Fruit fly (Drosophila melanogaster): ENCODE measurements around the gene CG34263.

CG34263 gene

dm6 chr3L:274855-275254 is 9.1 kb upstream of the CG34263 start, which contains the start of gene ttm2:
TSS of gene ttm2 (plus strand) at chr3L:275155.
- TF ChIP-seq CG18599 (GFP tag; optimal IDR thresholded peaks at IDR 0.05) (no peak), grn (GFP tag; optimal IDR thresholded peaks at IDR 0.05) (no peak), CG12236 (GFP tag; optimal IDR thresholded peaks at IDR 0.05) (no peak)

dm6 chr3L:273291-273690 is 7.6 kb upstream of the CG34263 start, which contains the start of gene CG32845:
TSS of gene CG32845 (minus strand) at chr3L:273391.
- TF ChIP-seq Med (GFP tag): peak; percentile 0
- no peak for TF ChIP-seq caup (GFP tag; optimal IDR thresholded peaks at IDR 0.05; ENCODE audit: severe bottlenecking)

dm6 chr3L:271501-272249 is 6.0 kb upstream of the CG34263 start:
- TF ChIP-seq CG33213 (GFP tag; optimal IDR thresholded peaks at IDR 0.05): no peak
- no peak for TF ChIP-seq ATbp (GFP tag; optimal IDR thresholded peaks at IDR 0.05)
- no peak for TF ChIP-seq Six4 (GFP tag; optimal IDR thresholded peaks at IDR 0.05)
- no peak for TF ChIP-seq CG2712 (tag; optimal IDR thresholded peaks at IDR 0.05)
- TF ChIP-seq E2f1 (GFP tag; IDR thresholded peaks at IDR 0.05): no peak
- TF ChIP-seq CG10431 (GFP tag; optimal IDR thresholded peaks at IDR 0.05): no peak
- TF ChIP-seq CG4360 (GFP tag; IDR thresholded peaks at IDR 0.05): no peak
- TF ChIP-seq HLH4C (GFP tag; IDR thresholded peaks at IDR 0.05; ENCODE audit: partially characterized antibody): peak; percentile 39; the same call in 1 of the 3 replicates
- TF ChIP-seq CG11504 (tag; optimal IDR thresholded peaks at IDR 0.05): peak; percentile 3
- no peak for TF ChIP-seq yki (optimal IDR thresholded peaks at IDR 0.05)
- TF ChIP-seq CG11695 (GFP tag; IDR thresholded peaks at IDR 0.05): no peak
- no peak for TF ChIP-seq pita (GFP tag; optimal IDR thresholded peaks at IDR 0.05)
- TF ChIP-seq HmgZ (tag; optimal IDR thresholded peaks at IDR 0.05): no peak
- peak; percentile 29; the same call in 1 of the 2 replicates for TF ChIP-seq nerfin-2 (GFP tag; IDR thresholded peaks at IDR 0.05; ENCODE audit: partially characterized antibody)
- TF ChIP-seq danr (GFP tag; IDR thresholded peaks at IDR 0.05): no peak
- no peak for TF ChIP-seq CG17328 (GFP tag; IDR thresholded peaks at IDR 0.05)
- TF ChIP-seq hb (GFP tag; IDR thresholded peaks at IDR 0.05; ENCODE audit: partially characterized antibody): no peak
- TF ChIP-seq CG34376 (GFP tag; optimal IDR thresholded peaks at IDR 0.05): no peak
- peak; percentile 99 for TF ChIP-seq pros (GFP tag; optimal IDR thresholded peaks at IDR 0.05)
- TF ChIP-seq Aef1 (GFP tag; IDR thresholded peaks at IDR 0.05): no peak
- TF ChIP-seq CG4854 (GFP tag; optimal IDR thresholded peaks at IDR 0.05): no peak
- TF ChIP-seq CG10959 (GFP tag; IDR thresholded peaks at IDR 0.05): no peak
- no peak for TF ChIP-seq psq (GFP tag; optimal IDR thresholded peaks at IDR 0.05)
- no peak for TF ChIP-seq Dfd (GFP tag; optimal IDR thresholded peaks at IDR 0.05)
- TF ChIP-seq Dip3 (GFP tag; optimal IDR thresholded peaks at IDR 0.05): no peak
- TF ChIP-seq bab2 (GFP tag; optimal IDR thresholded peaks at IDR 0.05): no peak
- TF ChIP-seq CG7839 (tag; optimal IDR thresholded peaks at IDR 0.05): no peak
- no peak for TF ChIP-seq CG4404 (GFP tag; IDR thresholded peaks at IDR 0.05)
- TF ChIP-seq Xbp1 (GFP tag; optimal IDR thresholded peaks at IDR 0.05): no peak
- TF ChIP-seq CG1792 (GFP tag; optimal IDR thresholded peaks at IDR 0.05): no peak
- TF ChIP-seq pho (GFP tag; optimal IDR thresholded peaks at IDR 0.05): no peak
- peak; percentile 3 for TF ChIP-seq CG7556 (GFP tag; optimal IDR thresholded peaks at IDR 0.05)
- TF ChIP-seq eve (GFP tag; optimal IDR thresholded peaks at IDR 0.05): no peak
- no peak for TF ChIP-seq Bdp1 (GFP tag; optimal IDR thresholded peaks at IDR 0.05)
- no peak for TF ChIP-seq HmgD (GFP tag; optimal IDR thresholded peaks at IDR 0.05)
- no peak for TF ChIP-seq Dp (GFP tag; optimal IDR thresholded peaks at IDR 0.05)
- no peak for TF ChIP-seq pum (GFP tag; optimal IDR thresholded peaks at IDR 0.05)
- TF ChIP-seq CG17612 (GFP tag; IDR thresholded peaks at IDR 0.05): no peak
- no peak for TF ChIP-seq nmo (GFP tag; optimal IDR thresholded peaks at IDR 0.05)
- no peak for TF ChIP-seq az2 (GFP tag; optimal IDR thresholded peaks at IDR 0.05)
- TF ChIP-seq Blimp-1 (GFP tag; optimal IDR thresholded peaks at IDR 0.05): no peak
- TF ChIP-seq Sin3A (optimal IDR thresholded peaks at IDR 0.05): no peak

Measured in whole organism, embryonic.